Worm (Caenorhabditis elegans) whole organism, mixed stage, embryonic: ENCODE results near the gene F41E7.9.

Source experiments
- M03D4.4 ChIP-seq: sonication (generic microtip); optimal IDR thresholded peaks from 2 replicates; lab custom pipeline; 2017; ENCODE audit warnings: mild to moderate bottlenecking, missing genetic modification characterization, missing compliant biosample characterization
- bed-3 ChIP-seq: fragments of 200-800 bp; sonication (Bioruptor generic); optimal IDR thresholded peaks from 3 replicates; lab custom pipeline; 2018; ENCODE audit warnings: mild to moderate bottlenecking, missing genetic modification characterization, moderate library complexity, missing compliant biosample characterization
- blmp-1 ChIP-seq: fragments of 150-350 bp; optimal IDR thresholded peaks from 2 replicates; lab custom pipeline; 2014; ENCODE audit warnings: missing biosample characterization, missing genetic modification characterization
- ceh-39 ChIP-seq: fragments of 150-350 bp; optimal IDR thresholded peaks from 2 replicates; lab custom pipeline; 2014; ENCODE audit warnings: missing biosample characterization, missing genetic modification characterization
- ceh-43 ChIP-seq: fragments of 200-800 bp; sonication (Bioruptor generic); optimal IDR thresholded peaks from 2 replicates; lab custom pipeline; 2018; ENCODE audit warnings: mild to moderate bottlenecking, missing genetic modification characterization, moderate library complexity, missing compliant biosample characterization
- ceh-83 ChIP-seq: fragments of 200-800 bp; sonication (Bioruptor generic); optimal IDR thresholded peaks from 2 replicates; lab custom pipeline; 2018; ENCODE audit warnings: mild to moderate bottlenecking, missing genetic modification characterization, missing compliant biosample characterization
- ces-1 ChIP-seq: fragments of 150-350 bp; optimal IDR thresholded peaks from 2 replicates; lab custom pipeline; 2014; ENCODE audit warnings: missing biosample characterization, missing genetic modification reagents, missing genetic modification characterization
- cnd-1 ChIP-seq: fragments of 200-800 bp; sonication (Bioruptor generic); optimal IDR thresholded peaks from 2 replicates; lab custom pipeline; 2018; ENCODE audit warnings: mild to moderate bottlenecking, missing genetic modification characterization, missing compliant biosample characterization
- drap-1 ChIP-seq: fragments of 200-800 bp; sonication (Bioruptor generic); optimal IDR thresholded peaks from 3 replicates; lab custom pipeline; 2018; ENCODE audit warnings: mild to moderate bottlenecking, missing genetic modification characterization, missing compliant biosample characterization
- elt-1 ChIP-seq: sonication (generic microtip); optimal IDR thresholded peaks from 2 replicates; lab custom pipeline; 2017; ENCODE audit warnings: missing genetic modification characterization, mild to moderate bottlenecking, missing compliant biosample characterization, antibody characterized with exemption, moderate library complexity, borderline replicate concordance; ENCODE audit not compliant: insufficient read depth
- elt-3 ChIP-seq: fragments of 150-350 bp; optimal IDR thresholded peaks from 2 replicates; lab custom pipeline; 2014; ENCODE audit warnings: missing biosample characterization, missing genetic modification characterization
- flh-1 ChIP-seq: fragments of 200-800 bp; sonication (Bioruptor generic); optimal IDR thresholded peaks from 2 replicates; lab custom pipeline; 2018; ENCODE audit warnings: mild to moderate bottlenecking, missing genetic modification characterization, moderate library complexity, missing compliant biosample characterization
- ham-2 ChIP-seq: fragments of 200-800 bp; sonication (Bioruptor generic); optimal IDR thresholded peaks from 2 replicates; lab custom pipeline; 2018; ENCODE audit warnings: mild to moderate bottlenecking, missing genetic modification characterization, missing compliant biosample characterization
- hlh-1 ChIP-seq: fragments of 150-350 bp; optimal IDR thresholded peaks from 2 replicates; lab custom pipeline; 2014; ENCODE audit warnings: missing biosample characterization, missing genetic modification reagents, missing genetic modification characterization
- lin-32 ChIP-seq: fragments of 200-800 bp; sonication (Bioruptor generic); optimal IDR thresholded peaks from 2 replicates; lab custom pipeline; 2018; ENCODE audit warnings: mild to moderate bottlenecking, missing genetic modification characterization, missing compliant biosample characterization
- lsy-2 ChIP-seq: fragments of 150-350 bp; optimal IDR thresholded peaks from 2 replicates; lab custom pipeline; 2014; ENCODE audit warnings: missing biosample characterization, missing genetic modification characterization
- mab-5 ChIP-seq: fragments of 150-350 bp; optimal IDR thresholded peaks from 2 replicates; lab custom pipeline; 2014; ENCODE audit warnings: missing biosample characterization, missing genetic modification characterization
- mep-1 ChIP-seq: fragments of 150-350 bp; optimal IDR thresholded peaks from 2 replicates; lab custom pipeline; 2017; ENCODE audit warnings: missing biosample characterization, missing genetic modification reagents, missing genetic modification characterization, inconsistent platforms
- mls-2 ChIP-seq: sonication (generic microtip); optimal IDR thresholded peaks from 2 replicates; lab custom pipeline; 2016; ENCODE audit warnings: mild to moderate bottlenecking, missing genetic modification characterization, moderate library complexity, missing compliant biosample characterization
- nhr-12 ChIP-seq: fragments of 150-350 bp; optimal IDR thresholded peaks from 2 replicates; lab custom pipeline; 2014; ENCODE audit warnings: missing biosample characterization, missing genetic modification characterization
- nhr-2 ChIP-seq: fragments of 150-350 bp; optimal IDR thresholded peaks from 2 replicates; lab custom pipeline; 2014; ENCODE audit warnings: missing biosample characterization, missing genetic modification characterization
- nhr-237 ChIP-seq: fragments of 150-350 bp; optimal IDR thresholded peaks from 2 replicates; lab custom pipeline; 2014; ENCODE audit warnings: missing biosample characterization, missing genetic modification characterization
- nhr-28 ChIP-seq: fragments of 150-350 bp; optimal IDR thresholded peaks from 2 replicates; lab custom pipeline; 2014; ENCODE audit warnings: missing biosample characterization, missing genetic modification characterization
- nhr-76 ChIP-seq: sonication (generic microtip); optimal IDR thresholded peaks from 2 replicates; lab custom pipeline; 2017; ENCODE audit warnings: missing biosample characterization, missing genetic modification characterization
- pha-4 ChIP-seq: fragments of 150-350 bp; optimal IDR thresholded peaks from 2 replicates; lab custom pipeline; 2018; ENCODE audit warnings: missing biosample characterization, missing genetic modification reagents, missing genetic modification characterization
- sem-2 ChIP-seq: fragments of 200-800 bp; sonication (Bioruptor generic); optimal IDR thresholded peaks from 2 replicates; lab custom pipeline; 2018; ENCODE audit warnings: mild to moderate bottlenecking, missing genetic modification characterization, missing compliant biosample characterization
- snpc-4 ChIP-seq: fragments of 150-350 bp; optimal IDR thresholded peaks from 2 replicates; lab custom pipeline; 2014; ENCODE audit warnings: missing biosample characterization, missing genetic modification characterization
- sptf-1 ChIP-seq: sonication (generic microtip); optimal IDR thresholded peaks from 2 replicates; lab custom pipeline; 2017; ENCODE audit warnings: mild to moderate bottlenecking, missing genetic modification characterization, moderate library complexity, missing compliant biosample characterization
- tbx-8 ChIP-seq: fragments of 200-800 bp; sonication (Bioruptor generic); optimal IDR thresholded peaks from 2 replicates; lab custom pipeline; 2018; ENCODE audit warnings: mild to moderate bottlenecking, missing genetic modification characterization, moderate library complexity, missing compliant biosample characterization
- unc-120 ChIP-seq: sonication (generic microtip); optimal IDR thresholded peaks from 2 replicates; lab custom pipeline; 2017; ENCODE audit warnings: missing genetic modification characterization, missing compliant biosample characterization; ENCODE audit not compliant: poor library complexity, severe bottlenecking
- unc-39 ChIP-seq: fragments of 150-350 bp; optimal IDR thresholded peaks from 2 replicates; lab custom pipeline; 2014; ENCODE audit warnings: missing biosample characterization, missing genetic modification characterization
- unc-62 ChIP-seq: fragments of 150-350 bp; optimal IDR thresholded peaks from 2 replicates; lab custom pipeline; 2014; ENCODE audit warnings: missing biosample characterization, missing genetic modification reagents, missing genetic modification characterization
- zip-8 ChIP-seq: fragments of 150-350 bp; optimal IDR thresholded peaks from 2 replicates; lab custom pipeline; 2014; ENCODE audit warnings: missing biosample characterization, missing genetic modification characterization
- ztf-11 ChIP-seq: fragments of 150-350 bp; optimal IDR thresholded peaks from 2 replicates; lab custom pipeline; 2014; ENCODE audit warnings: missing biosample characterization, missing genetic modification characterization

The F41E7.9 gene

ce11 chrX:10318437-10318836 lies 2.6 kb upstream of the F41E7.9 start:
- TF ChIP-seq flh-1 (GFP tag; lab: Kevin White, UChicago) (no peak), elt-3 (tag; lab: Kevin White, UChicago) (no peak), elt-1 (tag; lab: Kevin White, UChicago) (peak; percentile 27), ham-2 (GFP tag; lab: Kevin White, UChicago) (peak; percentile 39), snpc-4 (tag; lab: Kevin White, UChicago) (no peak)

DNA sequence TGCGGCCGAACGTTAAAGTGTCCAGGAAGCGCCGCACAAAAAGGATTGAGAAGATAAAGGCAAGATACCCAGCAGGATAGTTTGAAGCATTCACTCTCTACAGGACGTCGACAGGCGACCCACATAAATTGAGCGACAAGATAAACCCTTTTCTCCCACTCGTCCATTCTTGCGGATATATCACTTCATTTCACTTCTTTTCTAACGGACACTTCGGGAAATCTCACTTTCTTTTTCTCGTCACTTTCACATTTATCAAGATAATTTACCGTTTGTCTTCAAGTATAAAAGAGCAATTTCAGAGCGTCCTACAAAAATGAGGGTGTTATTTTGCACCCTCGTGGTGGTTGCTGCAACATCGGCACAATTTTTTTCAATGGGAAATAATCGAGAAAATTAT lies 1.8 kb upstream of the F41E7.9 start, which contains the start of gene R07E3.6:
R07E3.6 (plus strand) TSS at position 158 of the 400 bp plus-strand sequence.
- TF ChIP-seq bed-3 (GFP tag; lab: Kevin White, UChicago) (no peak), mls-2 (tag; lab: Kevin White, UChicago) (no peak), elt-1 (tag; lab: Kevin White, UChicago) (peak; percentile 27), ceh-43 (GFP tag; lab: Kevin White, UChicago) (no peak), ces-1 (GFP tag; lab: Kevin White, UChicago) (no peak), blmp-1 (tag; lab: Kevin White, UChicago) (peak; percentile 88), ceh-83 (GFP tag; lab: Kevin White, UChicago) (no peak), ztf-11 (no peak), lin-32 (no peak), snpc-4 (tag; lab: Kevin White, UChicago) (no peak), hlh-1 (tag; lab: Kevin White, UChicago) (no peak), pha-4 (tag; lab: Kevin White, UChicago) (no peak), sptf-1 (no peak), elt-3 (tag; lab: Kevin White, UChicago) (no peak), tbx-8 (no peak), mab-5 (no peak), unc-62 (GFP tag; lab: Kevin White, UChicago) (peak; percentile 54), flh-1 (GFP tag; lab: Kevin White, UChicago) (no peak), nhr-28 (no peak), M03D4.4 (tag; lab: Kevin White, UChicago) (no peak), cnd-1 (tag; lab: Kevin White, UChicago) (no peak), sem-2 (GFP tag; lab: Kevin White, UChicago) (no peak), nhr-2 (tag; lab: Kevin White, UChicago) (no peak), ham-2 (GFP tag; lab: Kevin White, UChicago) (no peak), unc-39 (tag; lab: Kevin White, UChicago) (no peak), nhr-12 (no peak)

ce11 chrX:10310366-10310765 lies 5.4 kb downstream of the F41E7.9 start, which contains the start of gene F41E7.6:
Gene F41E7.6, minus strand, starts transcription at chrX:10310466.
- no peak for TF ChIP-seq lin-32
- no peak for TF ChIP-seq ztf-11
- no peak for TF ChIP-seq zip-8
- no peak for TF ChIP-seq flh-1 (GFP tag; lab: Kevin White, UChicago)
- no peak for TF ChIP-seq mab-5
- TF ChIP-seq mep-1 (tag; lab: Kevin White, UChicago): no peak
- TF ChIP-seq drap-1 (GFP tag; lab: Kevin White, UChicago): no peak
- TF ChIP-seq ceh-83 (GFP tag; lab: Kevin White, UChicago): no peak
- no peak for TF ChIP-seq unc-62 (GFP tag; lab: Kevin White, UChicago)
- TF ChIP-seq elt-1 (tag; lab: Kevin White, UChicago): no peak
- no peak for TF ChIP-seq unc-120 (tag; lab: Kevin White, UChicago)
- TF ChIP-seq mls-2 (tag; lab: Kevin White, UChicago): no peak
- TF ChIP-seq lsy-2 (tag; lab: Kevin White, UChicago): no peak
- no peak for TF ChIP-seq sptf-1
- TF ChIP-seq hlh-1 (tag; lab: Kevin White, UChicago): no peak
- TF ChIP-seq M03D4.4 (tag; lab: Kevin White, UChicago): no peak
- no peak for TF ChIP-seq ceh-39 (tag; lab: Kevin White, UChicago)
- TF ChIP-seq ham-2 (GFP tag; lab: Kevin White, UChicago): no peak
- TF ChIP-seq nhr-76: no peak

DNA sequence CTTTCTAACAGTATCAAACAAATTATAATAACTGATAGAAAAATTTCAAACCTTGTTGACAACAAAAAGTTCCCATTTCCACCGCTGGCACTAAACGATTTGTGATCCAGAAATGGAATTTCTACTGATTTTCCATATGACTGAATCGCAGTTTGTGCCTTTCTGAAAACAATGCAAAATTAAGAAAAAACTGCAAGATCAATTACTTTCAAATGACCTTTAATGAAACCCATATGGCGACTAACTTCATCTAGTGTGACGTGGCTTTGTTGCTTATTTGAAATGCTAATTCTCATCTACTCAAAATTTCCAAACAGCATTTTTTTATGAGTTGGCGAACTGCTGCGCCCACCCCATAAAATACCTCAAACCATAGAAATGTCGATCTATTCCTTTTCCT lies 8.3 kb downstream of the F41E7.9 start, which contains the start of gene F41E7.7:
F41E7.7 (plus strand) TSS at position 301 of the 400 bp plus-strand sequence.
- no peak for TF ChIP-seq nhr-237
- TF ChIP-seq sptf-1: no peak
- TF ChIP-seq hlh-1 (tag; lab: Kevin White, UChicago): no peak
- TF ChIP-seq zip-8: no peak
- TF ChIP-seq lin-32: no peak
- TF ChIP-seq elt-3 (tag; lab: Kevin White, UChicago): no peak
- no peak for TF ChIP-seq drap-1 (GFP tag; lab: Kevin White, UChicago)
- TF ChIP-seq blmp-1 (tag; lab: Kevin White, UChicago): no peak
- TF ChIP-seq M03D4.4 (tag; lab: Kevin White, UChicago): no peak
- TF ChIP-seq snpc-4 (tag; lab: Kevin White, UChicago): no peak
- TF ChIP-seq unc-62 (GFP tag; lab: Kevin White, UChicago): no peak
- no peak for TF ChIP-seq pha-4 (tag; lab: Kevin White, UChicago)
